Worm (Caenorhabditis elegans) whole organism, L3 larva: Measurements from ENCODE around the gene seb-3.

ENCODE experiments used
- R02D3.7 ChIP-seq: fragments of 150-350 bp; optimal IDR thresholded peaks from 2 replicates; lab custom pipeline; 2014; ENCODE audit warnings: missing biosample characterization, missing genetic modification characterization
- ama-1 ChIP-seq: fragments of 150-350 bp; optimal IDR thresholded peaks from 2 replicates; lab custom pipeline; 2018
- jun-1 ChIP-seq: fragments of 150-350 bp; optimal IDR thresholded peaks from 2 replicates; lab custom pipeline; 2014; ENCODE audit warnings: missing biosample characterization, missing genetic modification reagents, missing genetic modification characterization
- nhr-12 ChIP-seq: fragments of 150-350 bp; optimal IDR thresholded peaks from 2 replicates; lab custom pipeline; 2014; ENCODE audit warnings: missing biosample characterization, missing genetic modification characterization
- nhr-25 ChIP-seq: sonication (generic microtip); optimal IDR thresholded peaks from 2 replicates; lab custom pipeline; 2017; ENCODE audit warnings: missing biosample characterization, missing genetic modification characterization
- nhr-76 ChIP-seq: fragments of 150-350 bp; sonication (generic microtip); optimal IDR thresholded peaks from 5 replicates; lab custom pipeline; 2014; ENCODE audit warnings: missing biosample characterization, missing genetic modification characterization
- pha-4 ChIP-seq: fragments of 150-350 bp; optimal IDR thresholded peaks from 2 replicates; lab custom pipeline; 2014; ENCODE audit warnings: missing biosample characterization, missing genetic modification reagents, missing genetic modification characterization
- unc-39 ChIP-seq: sonication (generic microtip); optimal IDR thresholded peaks from 4 replicates; lab custom pipeline; 2017; ENCODE audit warnings: missing biosample characterization, missing genetic modification characterization
- zag-1 ChIP-seq: fragments of 150-350 bp; optimal IDR thresholded peaks from 2 replicates; lab custom pipeline; 2014; ENCODE audit warnings: missing biosample characterization, missing genetic modification characterization
- ztf-4 ChIP-seq: fragments of 150-350 bp; optimal IDR thresholded peaks from 2 replicates; lab custom pipeline; 2014; ENCODE audit warnings: missing biosample characterization, missing genetic modification characterization

DNA sequence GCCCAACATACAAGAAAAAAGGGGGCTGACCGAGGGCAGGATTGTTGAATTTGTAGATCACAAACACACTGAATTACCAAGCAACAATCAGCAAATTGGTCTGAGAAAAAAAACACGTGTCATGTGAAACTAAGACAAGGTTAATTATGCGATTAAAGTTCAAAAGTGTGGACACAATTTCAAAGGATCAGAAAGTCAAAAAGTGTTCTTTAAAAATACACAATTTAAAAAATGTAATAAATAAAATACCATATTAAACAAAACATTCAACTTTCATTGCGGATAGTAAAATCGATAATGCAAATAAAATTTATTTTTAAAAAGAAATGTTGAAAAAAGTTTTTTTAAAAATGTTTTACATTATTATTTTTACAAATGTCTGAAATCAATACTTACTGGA is 27.0 kb upstream of the seb-3 start, which contains the start of gene cutl-3:
- no peak for TF ChIP-seq ztf-4 (tag; lab: Kevin White, UChicago)
- no peak for TF ChIP-seq nhr-76 (tag; lab: Kevin White, UChicago)
- no peak for TF ChIP-seq nhr-25 (tag; lab: Kevin White, UChicago)
- no peak for TF ChIP-seq ama-1 (lab: Kevin White, UChicago)
- no peak for TF ChIP-seq zag-1 (tag; lab: Kevin White, UChicago)
- TF ChIP-seq nhr-12 (tag; lab: Kevin White, UChicago) = no peak
- TF ChIP-seq jun-1 (tag; lab: Kevin White, UChicago) = no peak
- TF ChIP-seq unc-39 (tag; lab: Kevin White, UChicago) = no peak
- TF ChIP-seq R02D3.7 (tag; lab: Kevin White, UChicago) = no peak
- no peak for TF ChIP-seq pha-4 (tag; lab: Kevin White, UChicago)
